Worm (Caenorhabditis elegans) whole organism, young adult: ENCODE data around the gene F16B12.6.

Source experiments
- B0019.2 ChIP-seq: fragments of 200-800 bp; sonication (Bioruptor generic); conservative IDR thresholded peaks from 2 replicates; pipeline ENCODE4 v1.3.6; 2022; ENCODE audit warnings: missing genetic modification reagents, missing genetic modification characterization, missing compliant biosample characterization
- F23B12.7 ChIP-seq: sonication (generic microtip); optimal IDR thresholded peaks from 2 replicates; lab custom pipeline; 2017; ENCODE audit warnings: missing genetic modification characterization, mild to moderate bottlenecking, missing compliant biosample characterization, antibody characterized with exemption, moderate library complexity; ENCODE audit not compliant: insufficient read depth
- F55B11.4 ChIP-seq: sonication (generic microtip); optimal IDR thresholded peaks from 2 replicates; lab custom pipeline; 2016; ENCODE audit warnings: missing compliant biosample characterization, missing genetic modification characterization, borderline replicate concordance; ENCODE audit not compliant: insufficient read depth
- F57C9.4 ChIP-seq: sonication (generic microtip); optimal IDR thresholded peaks from 2 replicates; lab custom pipeline; 2017; ENCODE audit warnings: mild to moderate bottlenecking, missing genetic modification characterization, missing compliant biosample characterization
- T07F8.4 ChIP-seq: sonication (generic microtip); optimal IDR thresholded peaks from 2 replicates; lab custom pipeline; 2016; ENCODE audit warnings: mild to moderate bottlenecking, missing genetic modification characterization, moderate library complexity, missing compliant biosample characterization
- Y79H2A.3 ChIP-seq: fragments of 200-800 bp; sonication (Bioruptor generic); conservative IDR thresholded peaks from 2 replicates; pipeline ENCODE4 v1.3.6; 2022; ENCODE audit warnings: missing genetic modification reagents, missing genetic modification characterization, missing compliant biosample characterization
- ZK185.1 ChIP-seq: sonication (generic microtip); optimal IDR thresholded peaks from 2 replicates; lab custom pipeline; 2016; ENCODE audit warnings: mild to moderate bottlenecking, missing genetic modification characterization, missing compliant biosample characterization; ENCODE audit not compliant: poor library complexity, severe bottlenecking
- athp-1 ChIP-seq: sonication (generic microtip); optimal IDR thresholded peaks from 2 replicates; lab custom pipeline; 2017; ENCODE audit warnings: mild to moderate bottlenecking, missing genetic modification characterization, missing compliant biosample characterization
- attf-5 ChIP-seq: fragments of 200-800 bp; sonication (Bioruptor generic); optimal IDR thresholded peaks from 2 replicates; lab custom pipeline; 2018; ENCODE audit warnings: mild to moderate bottlenecking, missing genetic modification characterization, missing compliant biosample characterization
- bed-1 ChIP-seq: fragments of 200-800 bp; sonication (Bioruptor generic); IDR thresholded peaks from 2 replicates; pipeline ENCODE4 v1.3.6; 2022; ENCODE audit warnings: missing genetic modification reagents, missing genetic modification characterization, missing compliant biosample characterization
- cebp-1 ChIP-seq, 2 experiments: fragments of 200-800 bp in 1 of 2; sonication (Bioruptor generic) in 1 of 2; sonication (generic microtip) in 1 of 2; IDR thresholded peaks in 1 of 2; optimal IDR thresholded peaks in 1 of 2; 2 replicates each; pipeline versions ENCODE4 v1.3.6 to Lab custom; 2017 to 2022; ENCODE audit warnings: missing compliant biosample characterization in 2 of 2, missing genetic modification characterization in 2 of 2, mild to moderate bottlenecking in 1 of 2, missing genetic modification reagents in 1 of 2, moderate library complexity in 1 of 2
- ceh-40 ChIP-seq: fragments of 200-800 bp; sonication (Bioruptor generic); IDR thresholded peaks from 2 replicates; pipeline ENCODE4 v1.3.6; 2022; ENCODE audit warnings: missing genetic modification characterization, missing compliant biosample characterization
- ceh-79 ChIP-seq: sonication (generic microtip); optimal IDR thresholded peaks from 2 replicates; lab custom pipeline; 2017; ENCODE audit warnings: mild to moderate bottlenecking, missing genetic modification characterization, missing compliant biosample characterization
- ceh-91 ChIP-seq: fragments of 200-800 bp; sonication (Bioruptor generic); IDR thresholded peaks from 2 replicates; pipeline ENCODE4 v1.3.6; 2022; ENCODE audit warnings: missing genetic modification reagents, missing genetic modification characterization, missing compliant biosample characterization
- chd-7 ChIP-seq: sonication (generic microtip); optimal IDR thresholded peaks from 2 replicates; lab custom pipeline; 2016; ENCODE audit warnings: mild to moderate bottlenecking, missing genetic modification characterization, moderate library complexity, missing compliant biosample characterization
- dpl-1 ChIP-seq: fragments of 150-350 bp; optimal IDR thresholded peaks from 2 replicates; lab custom pipeline; 2014; ENCODE audit warnings: missing biosample characterization, missing genetic modification reagents, missing genetic modification characterization
- egl-18 ChIP-seq: fragments of 200-800 bp; sonication (Bioruptor generic); IDR thresholded peaks from 2 replicates; pipeline ENCODE4 v1.3.6; 2022; ENCODE audit warnings: missing genetic modification reagents, missing genetic modification characterization, missing compliant biosample characterization
- him-1 ChIP-seq: sonication (generic microtip); optimal IDR thresholded peaks from 2 replicates; lab custom pipeline; 2016; ENCODE audit warnings: missing genotype, missing genetic modification reagents, missing genetic modification characterization, missing compliant biosample characterization
- hlh-12 ChIP-seq: sonication (generic microtip); optimal IDR thresholded peaks from 2 replicates; lab custom pipeline; 2016; ENCODE audit warnings: missing genetic modification characterization, missing compliant biosample characterization
- hmg-1.2 ChIP-seq: fragments of 200-800 bp; sonication (Bioruptor generic); IDR thresholded peaks from 2 replicates; pipeline ENCODE4 v1.3.6; 2022; ENCODE audit warnings: missing genetic modification reagents, missing genetic modification characterization, missing compliant biosample characterization
- hmg-20 ChIP-seq: fragments of 200-800 bp; sonication (Bioruptor generic); IDR thresholded peaks from 2 replicates; pipeline ENCODE4 v1.3.6; 2022; ENCODE audit warnings: missing genetic modification reagents, missing genetic modification characterization, missing compliant biosample characterization
- hsf-1 ChIP-seq: fragments of 200-800 bp; sonication (Bioruptor generic); IDR thresholded peaks from 2 replicates; pipeline ENCODE4 v1.3.6; 2022; ENCODE audit warnings: missing genetic modification reagents, missing genetic modification characterization, missing compliant biosample characterization
- let-526 ChIP-seq: fragments of 200-800 bp; sonication (Bioruptor generic); IDR thresholded peaks from 2 replicates; pipeline ENCODE4 v1.3.6; 2022; ENCODE audit warnings: missing genetic modification reagents, missing genetic modification characterization, missing compliant biosample characterization
- let-607 ChIP-seq, 2 experiments: fragments of 200-800 bp in 1 of 2; sonication (Bioruptor generic) in 1 of 2; sonication (generic microtip) in 1 of 2; optimal IDR thresholded peaks; 2 replicates each; lab custom pipeline; 2016 to 2018; ENCODE audit warnings: mild to moderate bottlenecking in 2 of 2, missing compliant biosample characterization in 2 of 2, missing genetic modification characterization in 2 of 2, moderate library complexity in 2 of 2, missing genotype in 1 of 2
- lin-40 ChIP-seq: sonication (generic microtip); optimal IDR thresholded peaks from 2 replicates; lab custom pipeline; 2016; ENCODE audit warnings: missing genetic modification characterization, mild to moderate bottlenecking, missing compliant biosample characterization, missing genotype, missing genetic modification reagents
- lir-1 ChIP-seq: fragments of 200-800 bp; sonication (Bioruptor generic); conservative IDR thresholded peaks from 2 replicates; pipeline ENCODE4 v1.3.6; 2022; ENCODE audit warnings: missing genetic modification reagents, missing genetic modification characterization, missing compliant biosample characterization
- lsy-27 ChIP-seq: sonication (generic microtip); optimal IDR thresholded peaks from 2 replicates; lab custom pipeline; 2017; ENCODE audit warnings: missing genetic modification characterization, mild to moderate bottlenecking, missing compliant biosample characterization, antibody characterized with exemption, missing genotype, borderline replicate concordance; ENCODE audit not compliant: insufficient read depth
- madf-8 ChIP-seq: fragments of 200-800 bp; sonication (Bioruptor generic); conservative IDR thresholded peaks from 2 replicates; pipeline ENCODE4 v1.3.6; 2022; ENCODE audit warnings: missing genetic modification reagents, missing genetic modification characterization, missing compliant biosample characterization
- nfya-2 ChIP-seq: fragments of 200-800 bp; sonication (Bioruptor generic); IDR thresholded peaks from 2 replicates; pipeline ENCODE4 v1.3.6; 2022; ENCODE audit warnings: missing genetic modification reagents, missing genetic modification characterization, missing compliant biosample characterization
- nhr-27 ChIP-seq: fragments of 200-800 bp; sonication (Bioruptor generic); optimal IDR thresholded peaks from 2 replicates; lab custom pipeline; 2018; ENCODE audit warnings: mild to moderate bottlenecking, missing genetic modification characterization, moderate library complexity, missing compliant biosample characterization
- rcor-1 ChIP-seq: fragments of 200-800 bp; sonication (Bioruptor generic); IDR thresholded peaks from 2 replicates; pipeline ENCODE4 v1.3.6; 2022; ENCODE audit warnings: missing genetic modification reagents, missing genetic modification characterization, missing compliant biosample characterization
- repo-1 ChIP-seq: sonication (generic microtip); optimal IDR thresholded peaks from 2 replicates; lab custom pipeline; 2017; ENCODE audit warnings: mild to moderate bottlenecking, missing genetic modification characterization, missing compliant biosample characterization
- snpc-1.3 ChIP-seq: sonication (generic microtip); optimal IDR thresholded peaks from 2 replicates; lab custom pipeline; 2017; ENCODE audit warnings: missing genetic modification characterization, mild to moderate bottlenecking, missing compliant biosample characterization, antibody characterized with exemption, moderate library complexity, missing genotype, missing genetic modification reagents; ENCODE audit not compliant: insufficient read depth
- snpc-4 ChIP-seq, 5 experiments: fragments of 150-350 bp in 1 of 5; sonication (generic microtip) in 4 of 5; optimal IDR thresholded peaks; 2 replicates each; lab custom pipeline; 2014 to 2018; ENCODE audit warnings: missing genetic modification characterization in 5 of 5, missing biosample characterization in 3 of 5, antibody characterized with exemption in 2 of 5, mild to moderate bottlenecking in 2 of 5, missing compliant biosample characterization in 2 of 5, missing genotype in 2 of 5, moderate library complexity in 2 of 5, missing genetic modification reagents in 1 of 5
- tbp1 ChIP-seq: fragments of 200-800 bp; sonication (Bioruptor generic); optimal IDR thresholded peaks from 2 replicates; lab custom pipeline; 2018; ENCODE audit warnings: mild to moderate bottlenecking, missing genetic modification characterization, missing compliant biosample characterization
- unc-62 ChIP-seq: fragments of 150-350 bp; optimal IDR thresholded peaks from 2 replicates; lab custom pipeline; 2014; ENCODE audit warnings: missing biosample characterization, missing genetic modification reagents, missing genetic modification characterization
- zim-3 ChIP-seq: sonication (generic microtip); optimal IDR thresholded peaks from 2 replicates; lab custom pipeline; 2017; ENCODE audit warnings: mild to moderate bottlenecking, missing genetic modification characterization, moderate library complexity, missing compliant biosample characterization
- ztf-22 ChIP-seq: fragments of 200-800 bp; sonication (Bioruptor generic); optimal IDR thresholded peaks from 2 replicates; lab custom pipeline; 2018; ENCODE audit warnings: mild to moderate bottlenecking, missing genetic modification characterization, moderate library complexity, missing compliant biosample characterization
- ztf-25 ChIP-seq: fragments of 200-800 bp; sonication (Bioruptor generic); IDR thresholded peaks from 2 replicates; pipeline ENCODE4 v1.3.6; 2022; ENCODE audit warnings: missing genetic modification reagents, missing genetic modification characterization, missing compliant biosample characterization
- ztf-28 ChIP-seq: fragments of 200-800 bp; sonication (Bioruptor generic); IDR thresholded peaks from 2 replicates; pipeline ENCODE4 v1.3.6; 2022; ENCODE audit warnings: missing genetic modification reagents, missing genetic modification characterization, missing compliant biosample characterization

Gene F16B12.6

DNA sequence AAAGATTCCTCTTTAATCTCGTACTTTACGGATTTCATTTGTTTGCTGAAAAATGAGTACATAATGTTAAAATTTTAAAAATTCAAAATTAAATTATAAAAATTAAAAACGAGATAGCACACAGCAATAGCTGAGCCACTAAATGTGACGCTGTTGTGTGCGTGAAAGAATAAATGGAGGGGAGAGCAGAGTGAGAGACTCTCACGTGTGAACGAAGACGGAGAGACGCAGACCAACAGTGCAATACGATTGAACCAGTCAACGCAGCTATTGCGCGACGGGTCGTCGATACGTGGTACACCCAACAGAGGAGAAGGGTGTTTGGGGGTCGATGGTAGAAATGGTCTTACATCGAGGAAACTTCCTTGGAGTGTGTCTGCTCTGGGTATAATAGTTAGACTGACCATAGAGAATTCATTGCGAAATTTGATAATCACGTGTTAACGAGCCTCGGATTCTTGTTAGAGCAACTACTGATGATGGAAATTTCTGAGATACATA lies 3.4 kb upstream of the F16B12.6 start, which contains the start of gene F16B12.4:
Gene F16B12.4, minus strand, starts transcription at position 51 of the 501 bp plus-strand sequence.
- TF ChIP-seq repo-1 (no peak), egl-18 (GFP tag; lab: Robert Waterston, UW) (no peak), hmg-1.2 (GFP tag; lab: Robert Waterston, UW) (peak; percentile 81; the same call in 1 of the 2 replicates), let-526 (GFP tag; lab: Robert Waterston, UW) (no peak), cebp-1 (GFP tag; IDR thresholded peaks at IDR 0.05; lab: Robert Waterston, UW) (peak; percentile 67), cebp-1 (tag; optimal IDR thresholded peaks at IDR 0.05; lab: Kevin White, UChicago) (peak; percentile 80)

- no peak for TF ChIP-seq bed-1
- no peak for TF ChIP-seq ztf-25
- TF ChIP-seq lir-1, result no peak
- TF ChIP-seq ceh-91, result no peak
- no peak for TF ChIP-seq let-607 (tag; optimal IDR thresholded peaks at IDR 0.05; lab: Kevin White, UChicago)
- no peak for TF ChIP-seq lin-40 (tag; lab: Kevin White, UChicago)
- no peak for TF ChIP-seq snpc-4 (GFP tag; optimal IDR thresholded peaks at IDR 0.05; lab: Kevin White, UChicago)
- no peak for TF ChIP-seq snpc-4 (tag; optimal IDR thresholded peaks at IDR 0.05; lab: Kevin White, UChicago)
- TF ChIP-seq ceh-40, result no peak
- TF ChIP-seq dpl-1, result no peak
- TF ChIP-seq ztf-28 (GFP tag; lab: Robert Waterston, UW), result no peak
- TF ChIP-seq zim-3 (tag; lab: Kevin White, UChicago), result no peak
- no peak for TF ChIP-seq him-1 (tag; lab: Kevin White, UChicago)
- TF ChIP-seq ztf-22 (GFP tag; lab: Kevin White, UChicago), result no peak
- TF ChIP-seq ceh-79 (tag; lab: Kevin White, UChicago), result no peak
- no peak for TF ChIP-seq madf-8 (GFP tag; lab: Robert Waterston, UW)
- TF ChIP-seq nhr-27 (tag; lab: Kevin White, UChicago), result no peak
- no peak for TF ChIP-seq snpc-1.3 (tag; lab: Kevin White, UChicago)
- no peak for TF ChIP-seq let-526 (GFP tag; lab: Robert Waterston, UW)
- TF ChIP-seq hlh-12 (tag; lab: Kevin White, UChicago), result no peak
- TF ChIP-seq, all 124 proteins: peak for 0
Measured at ce11 chrX:14102474-14102873, 358 bp downstream of the F16B12.6 start.

DNA sequence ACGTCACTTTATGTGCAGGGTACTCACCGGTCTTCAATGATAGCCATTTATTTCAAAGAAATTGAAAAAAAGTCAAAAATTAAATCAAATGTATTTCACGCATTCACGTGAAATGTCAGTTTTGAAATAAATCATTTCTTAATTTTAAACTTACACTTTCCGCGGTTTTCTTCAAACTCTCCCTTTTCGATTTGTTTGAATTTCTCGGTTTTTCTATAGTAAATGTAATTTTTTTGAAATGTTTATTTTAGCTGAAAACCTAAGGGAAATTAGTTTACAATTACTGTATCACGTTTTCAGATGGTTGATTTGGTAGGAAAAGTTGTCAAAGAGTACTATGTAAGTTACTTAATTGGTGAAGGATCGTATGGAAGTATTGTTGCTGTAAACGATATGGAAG lies 6.1 kb downstream of the F16B12.6 start, which contains the start of gene F16B12.7:
Gene F16B12.7, plus strand, starts transcription at position 301 of the 400 bp plus-strand sequence.
- TF ChIP-seq Y79H2A.3 (GFP tag; lab: Robert Waterston, UW) (no peak), rcor-1 (GFP tag; lab: Robert Waterston, UW) (no peak), F23B12.7 (tag; lab: Kevin White, UChicago) (no peak), unc-62 (GFP tag; lab: Kevin White, UChicago) (no peak), snpc-4 (GFP tag; optimal IDR thresholded peaks at IDR 0.05; lab: Kevin White, UChicago) (no peak), snpc-4 (tag; optimal IDR thresholded peaks at IDR 0.05; lab: Kevin White, UChicago) (no peak), lsy-27 (tag; lab: Kevin White, UChicago) (no peak), nfya-2 (GFP tag; lab: Robert Waterston, UW) (no peak), tbp1 (no peak), hsf-1 (no peak), chd-7 (tag; lab: Kevin White, UChicago) (no peak), hmg-20 (GFP tag; lab: Robert Waterston, UW) (no peak), F55B11.4 (tag; lab: Kevin White, UChicago) (no peak), ztf-22 (GFP tag; lab: Kevin White, UChicago) (no peak), F57C9.4 (no peak), zim-3 (tag; lab: Kevin White, UChicago) (no peak), athp-1 (tag; lab: Kevin White, UChicago) (no peak), T07F8.4 (no peak), ZK185.1 (no peak), attf-5 (GFP tag; lab: Kevin White, UChicago) (no peak), B0019.2 (GFP tag; lab: Robert Waterston, UW) (no peak)
